Worm (Caenorhabditis elegans): ENCODE measurements around the gene tag-244.

- TF ChIP-seq snpc-4 (tag; optimal IDR thresholded peaks at IDR 0.05) (no peak), egl-27 (tag; optimal IDR thresholded peaks at IDR 0.05) (no peak), ama-1 (optimal IDR thresholded peaks at IDR 0.05) (no peak), fos-1 (tag; optimal IDR thresholded peaks at IDR 0.05) (no peak), nhr-23 (tag; optimal IDR thresholded peaks at IDR 0.05) (no peak), nhr-237 (tag; optimal IDR thresholded peaks at IDR 0.05) (no peak), sma-3 (GFP tag; optimal IDR thresholded peaks at IDR 0.05) (no peak), peb-1 (tag; optimal IDR thresholded peaks at IDR 0.05) (no peak), mdl-1 (tag; optimal IDR thresholded peaks at IDR 0.05) (no peak), ceh-16 (tag; optimal IDR thresholded peaks at IDR 0.05) (no peak), nhr-11 (tag; optimal IDR thresholded peaks at IDR 0.05) (no peak), lsy-2 (tag; optimal IDR thresholded peaks at IDR 0.05) (no peak), lin-11 (tag; optimal IDR thresholded peaks at IDR 0.05) (no peak)
These were observed 26.1 kb downstream of the tag-244 start, which contains the start of gene Y41D4B.14 for ce11 chrIV:1576731-1577130.

Data from whole organism, L2 larva.